Worm (Caenorhabditis elegans) whole organism, young adult: ENCODE results near the gene T05A7.3.

Experiments
- B0035.1 ChIP-seq: sonication (generic microtip); optimal IDR thresholded peaks from 2 replicates; lab custom pipeline; 2016; ENCODE audit warnings: missing genetic modification characterization, mild to moderate bottlenecking, missing compliant biosample characterization, missing genotype, missing genetic modification reagents
- B0261.1 ChIP-seq: sonication (generic microtip); optimal IDR thresholded peaks from 2 replicates; lab custom pipeline; 2016; ENCODE audit warnings: mild to moderate bottlenecking, missing genetic modification characterization, moderate library complexity, missing compliant biosample characterization
- F23B12.7 ChIP-seq: sonication (generic microtip); optimal IDR thresholded peaks from 2 replicates; lab custom pipeline; 2017; ENCODE audit warnings: missing genetic modification characterization, mild to moderate bottlenecking, missing compliant biosample characterization, antibody characterized with exemption, moderate library complexity; ENCODE audit not compliant: insufficient read depth
- F33H1.4 ChIP-seq: fragments of 200-800 bp; sonication (Bioruptor generic); IDR thresholded peaks from 2 replicates; pipeline ENCODE4 v1.3.6; 2022; ENCODE audit warnings: missing genetic modification reagents, missing genetic modification characterization, missing compliant biosample characterization
- F49E8.2 ChIP-seq: sonication (generic microtip); optimal IDR thresholded peaks from 3 replicates; lab custom pipeline; 2017; ENCODE audit warnings: missing genetic modification characterization, mild to moderate bottlenecking, missing compliant biosample characterization, antibody characterized with exemption, moderate library complexity; ENCODE audit not compliant: insufficient read depth
- F55B11.4 ChIP-seq: sonication (generic microtip); optimal IDR thresholded peaks from 2 replicates; lab custom pipeline; 2016; ENCODE audit warnings: missing compliant biosample characterization, missing genetic modification characterization, borderline replicate concordance; ENCODE audit not compliant: insufficient read depth
- Y53G8AR.9 ChIP-seq: fragments of 200-800 bp; sonication (Bioruptor generic); conservative IDR thresholded peaks from 2 replicates; pipeline ENCODE4 v1.3.6; 2022; ENCODE audit warnings: missing genetic modification reagents, missing genetic modification characterization, missing compliant biosample characterization
- Y95B8A.8 ChIP-seq: fragments of 200-800 bp; sonication (Bioruptor generic); IDR thresholded peaks from 2 replicates; pipeline ENCODE4 v1.3.6; 2022; ENCODE audit warnings: missing genetic modification reagents, missing genetic modification characterization, missing compliant biosample characterization
- ZK185.1 ChIP-seq: sonication (generic microtip); optimal IDR thresholded peaks from 2 replicates; lab custom pipeline; 2016; ENCODE audit warnings: mild to moderate bottlenecking, missing genetic modification characterization, missing compliant biosample characterization; ENCODE audit not compliant: poor library complexity, severe bottlenecking
- athp-1 ChIP-seq: sonication (generic microtip); optimal IDR thresholded peaks from 2 replicates; lab custom pipeline; 2017; ENCODE audit warnings: mild to moderate bottlenecking, missing genetic modification characterization, missing compliant biosample characterization
- attf-3 ChIP-seq: fragments of 200-800 bp; sonication (Bioruptor generic); conservative IDR thresholded peaks from 2 replicates; pipeline ENCODE4 v1.3.6; 2022; ENCODE audit warnings: missing genetic modification reagents, missing genetic modification characterization, missing compliant biosample characterization
- attf-5 ChIP-seq: fragments of 200-800 bp; sonication (Bioruptor generic); optimal IDR thresholded peaks from 2 replicates; lab custom pipeline; 2018; ENCODE audit warnings: mild to moderate bottlenecking, missing genetic modification characterization, missing compliant biosample characterization
- bed-2 ChIP-seq: fragments of 200-800 bp; sonication (Bioruptor generic); IDR thresholded peaks from 2 replicates; pipeline ENCODE4 v1.3.6; 2022; ENCODE audit warnings: missing genetic modification reagents, missing genetic modification characterization, missing compliant biosample characterization
- cebp-1 ChIP-seq, 2 experiments: fragments of 200-800 bp in 1 of 2; sonication (Bioruptor generic) in 1 of 2; sonication (generic microtip) in 1 of 2; IDR thresholded peaks in 1 of 2; optimal IDR thresholded peaks in 1 of 2; 2 replicates each; pipeline versions ENCODE4 v1.3.6 to Lab custom; 2017 to 2022; ENCODE audit warnings: missing compliant biosample characterization in 2 of 2, missing genetic modification characterization in 2 of 2, mild to moderate bottlenecking in 1 of 2, missing genetic modification reagents in 1 of 2, moderate library complexity in 1 of 2
- cebp-2 ChIP-seq: fragments of 200-800 bp; sonication (Bioruptor generic); IDR thresholded peaks from 2 replicates; pipeline ENCODE4 v1.3.6; 2022; ENCODE audit warnings: missing genetic modification characterization, missing compliant biosample characterization
- ceh-100 ChIP-seq: fragments of 200-800 bp; sonication (Bioruptor generic); IDR thresholded peaks from 2 replicates; pipeline ENCODE4 v1.3.6; 2022; ENCODE audit warnings: missing genetic modification reagents, missing genetic modification characterization, missing compliant biosample characterization
- ceh-58 ChIP-seq: fragments of 200-800 bp; sonication (Bioruptor generic); IDR thresholded peaks from 2 replicates; pipeline ENCODE4 v1.3.6; 2022; ENCODE audit warnings: missing genetic modification characterization, missing compliant biosample characterization
- chd-7 ChIP-seq: sonication (generic microtip); optimal IDR thresholded peaks from 2 replicates; lab custom pipeline; 2016; ENCODE audit warnings: mild to moderate bottlenecking, missing genetic modification characterization, moderate library complexity, missing compliant biosample characterization
- die-1 ChIP-seq: sonication (generic microtip); optimal IDR thresholded peaks from 2 replicates; lab custom pipeline; 2016; ENCODE audit warnings: missing genotype, mild to moderate bottlenecking, missing genetic modification characterization, missing compliant biosample characterization
- dox-1 ChIP-seq: fragments of 200-800 bp; sonication (Bioruptor generic); IDR thresholded peaks from 2 replicates; pipeline ENCODE4 v1.3.6; 2022; ENCODE audit warnings: missing genetic modification reagents, missing genetic modification characterization, missing compliant biosample characterization
- dpl-1 ChIP-seq: fragments of 150-350 bp; optimal IDR thresholded peaks from 2 replicates; lab custom pipeline; 2014; ENCODE audit warnings: missing biosample characterization, missing genetic modification reagents, missing genetic modification characterization
- egl-18 ChIP-seq: fragments of 200-800 bp; sonication (Bioruptor generic); IDR thresholded peaks from 2 replicates; pipeline ENCODE4 v1.3.6; 2022; ENCODE audit warnings: missing genetic modification reagents, missing genetic modification characterization, missing compliant biosample characterization
- ekl-4 ChIP-seq: fragments of 200-800 bp; sonication (Bioruptor generic); IDR thresholded peaks from 2 replicates; pipeline ENCODE4 v1.3.6; 2022; ENCODE audit warnings: missing genetic modification reagents, missing genetic modification characterization, missing compliant biosample characterization
- hlh-12 ChIP-seq: sonication (generic microtip); optimal IDR thresholded peaks from 2 replicates; lab custom pipeline; 2016; ENCODE audit warnings: missing genetic modification characterization, missing compliant biosample characterization
- hmg-20 ChIP-seq: fragments of 200-800 bp; sonication (Bioruptor generic); IDR thresholded peaks from 2 replicates; pipeline ENCODE4 v1.3.6; 2022; ENCODE audit warnings: missing genetic modification reagents, missing genetic modification characterization, missing compliant biosample characterization
- lag-1 ChIP-seq: fragments of 200-800 bp; sonication (Bioruptor generic); IDR thresholded peaks from 2 replicates; pipeline ENCODE4 v1.3.6; 2022; ENCODE audit warnings: missing genetic modification reagents, missing genetic modification characterization, missing compliant biosample characterization
- let-526 ChIP-seq: fragments of 200-800 bp; sonication (Bioruptor generic); IDR thresholded peaks from 2 replicates; pipeline ENCODE4 v1.3.6; 2022; ENCODE audit warnings: missing genetic modification reagents, missing genetic modification characterization, missing compliant biosample characterization
- madf-3 ChIP-seq: fragments of 200-800 bp; sonication (Bioruptor generic); IDR thresholded peaks from 2 replicates; pipeline ENCODE4 v1.3.6; 2022; ENCODE audit warnings: missing genetic modification reagents, missing genetic modification characterization, missing compliant biosample characterization
- madf-6 ChIP-seq: fragments of 200-800 bp; sonication (Bioruptor generic); IDR thresholded peaks from 2 replicates; pipeline ENCODE4 v1.3.6; 2022; ENCODE audit warnings: missing genetic modification reagents, missing genetic modification characterization, missing compliant biosample characterization
- madf-8 ChIP-seq: fragments of 200-800 bp; sonication (Bioruptor generic); conservative IDR thresholded peaks from 2 replicates; pipeline ENCODE4 v1.3.6; 2022; ENCODE audit warnings: missing genetic modification reagents, missing genetic modification characterization, missing compliant biosample characterization
- mxl-1 ChIP-seq: sonication (generic microtip); optimal IDR thresholded peaks from 2 replicates; lab custom pipeline; 2016; ENCODE audit warnings: missing genetic modification characterization, missing compliant biosample characterization
- nhr-120 ChIP-seq: fragments of 200-800 bp; sonication (Bioruptor generic); IDR thresholded peaks from 2 replicates; pipeline ENCODE4 v1.3.6; 2022; ENCODE audit warnings: missing genetic modification characterization, missing compliant biosample characterization
- nhr-179 ChIP-seq: sonication (generic microtip); optimal IDR thresholded peaks from 2 replicates; lab custom pipeline; 2016; ENCODE audit warnings: mild to moderate bottlenecking, missing genetic modification characterization, missing compliant biosample characterization
- nhr-27 ChIP-seq: fragments of 200-800 bp; sonication (Bioruptor generic); optimal IDR thresholded peaks from 2 replicates; lab custom pipeline; 2018; ENCODE audit warnings: mild to moderate bottlenecking, missing genetic modification characterization, moderate library complexity, missing compliant biosample characterization
- pbrm-1 ChIP-seq: fragments of 200-800 bp; sonication (Bioruptor generic); IDR thresholded peaks from 2 replicates; pipeline ENCODE4 v1.3.6; 2022; ENCODE audit warnings: missing genetic modification reagents, missing genetic modification characterization, missing compliant biosample characterization
- repo-1 ChIP-seq: sonication (generic microtip); optimal IDR thresholded peaks from 2 replicates; lab custom pipeline; 2017; ENCODE audit warnings: mild to moderate bottlenecking, missing genetic modification characterization, missing compliant biosample characterization
- rpc-1 ChIP-seq, 2 experiments: fragments of 150-350 bp in 1 of 2; sonication (generic microtip) in 1 of 2; optimal IDR thresholded peaks; 2 replicates each; lab custom pipeline; 2014 to 2018; ENCODE audit warnings: missing biosample characterization in 1 of 2, missing genetic modification characterization in 1 of 2, missing genetic modification reagents in 1 of 2, missing genotype in 1 of 2
- snpc-1.3 ChIP-seq: sonication (generic microtip); optimal IDR thresholded peaks from 2 replicates; lab custom pipeline; 2017; ENCODE audit warnings: missing genetic modification characterization, mild to moderate bottlenecking, missing compliant biosample characterization, antibody characterized with exemption, moderate library complexity, missing genotype, missing genetic modification reagents; ENCODE audit not compliant: insufficient read depth
- snpc-4 ChIP-seq, 5 experiments: fragments of 150-350 bp in 1 of 5; sonication (generic microtip) in 4 of 5; optimal IDR thresholded peaks; 2 replicates each; lab custom pipeline; 2014 to 2018; ENCODE audit warnings: missing genetic modification characterization in 5 of 5, missing biosample characterization in 3 of 5, antibody characterized with exemption in 2 of 5, mild to moderate bottlenecking in 2 of 5, missing compliant biosample characterization in 2 of 5, missing genotype in 2 of 5, moderate library complexity in 2 of 5, missing genetic modification reagents in 1 of 5
- somi-1 ChIP-seq: fragments of 200-800 bp; sonication (Bioruptor generic); optimal IDR thresholded peaks from 2 replicates; lab custom pipeline; 2018; ENCODE audit warnings: mild to moderate bottlenecking, missing genetic modification characterization, missing compliant biosample characterization
- tbx-9 ChIP-seq: sonication (generic microtip); optimal IDR thresholded peaks from 2 replicates; lab custom pipeline; 2016; ENCODE audit warnings: borderline replicate concordance, missing genetic modification characterization, inconsistent platforms, missing compliant biosample characterization
- xnd-1 ChIP-seq: sonication (generic microtip); optimal IDR thresholded peaks from 2 replicates; lab custom pipeline; 2016; ENCODE audit warnings: missing genotype, missing genetic modification reagents, missing genetic modification characterization, missing compliant biosample characterization
- zim-3 ChIP-seq: sonication (generic microtip); optimal IDR thresholded peaks from 2 replicates; lab custom pipeline; 2017; ENCODE audit warnings: mild to moderate bottlenecking, missing genetic modification characterization, moderate library complexity, missing compliant biosample characterization
- ztf-18 ChIP-seq: sonication (generic microtip); optimal IDR thresholded peaks from 2 replicates; lab custom pipeline; 2016; ENCODE audit warnings: missing genotype, mild to moderate bottlenecking, missing genetic modification characterization, missing compliant biosample characterization
- ztf-28 ChIP-seq: fragments of 200-800 bp; sonication (Bioruptor generic); IDR thresholded peaks from 2 replicates; pipeline ENCODE4 v1.3.6; 2022; ENCODE audit warnings: missing genetic modification reagents, missing genetic modification characterization, missing compliant biosample characterization
- ztf-3 ChIP-seq: fragments of 200-800 bp; sonication (Bioruptor generic); optimal IDR thresholded peaks from 2 replicates; lab custom pipeline; 2018; ENCODE audit warnings: mild to moderate bottlenecking, missing genetic modification characterization, missing compliant biosample characterization

The T05A7.3 gene

ce11 chrII:4706359-4706871 lies 30.8 kb downstream of the T05A7.3 start, which contains the start of the genes F10G7.9 and tsn-1 (continued):
- TF ChIP-seq mxl-1 (tag; lab: Kevin White, UChicago) (no peak), ceh-100 (GFP tag; lab: Robert Waterston, UW) (peak; percentile 50; the same call in 1 of the 2 replicates), ekl-4 (GFP tag; lab: Robert Waterston, UW) (no peak), dpl-1 (GFP tag; lab: Kevin White, UChicago) (peak; percentile 52), egl-18 (no peak), snpc-1.3 (tag; lab: Kevin White, UChicago) (peak; percentile 47), somi-1 (GFP tag; lab: Kevin White, UChicago) (no peak), nhr-179 (no peak), F49E8.2 (peak; percentile 6), Y53G8AR.9 (GFP tag; lab: Robert Waterston, UW) (no peak), hmg-20 (GFP tag; lab: Robert Waterston, UW) (no peak), B0035.1 (tag; lab: Kevin White, UChicago) (no peak), ztf-3 (no peak), cebp-2 (no peak), attf-3 (GFP tag; lab: Robert Waterston, UW) (no peak), attf-5 (GFP tag; lab: Kevin White, UChicago) (peak; percentile 58), lag-1 (GFP tag; lab: Robert Waterston, UW) (no peak), dox-1 (GFP tag; lab: Robert Waterston, UW) (peak; percentile 88), snpc-4 (GFP tag; optimal IDR thresholded peaks at IDR 0.05; lab: Kevin White, UChicago) (no peak), snpc-4 (tag; optimal IDR thresholded peaks at IDR 0.05; lab: Kevin White, UChicago) (peak in 3 of 4 experiments; percentile 7 to 53 (median 28)), die-1 (tag; lab: Kevin White, UChicago) (no peak), cebp-1 (GFP tag; IDR thresholded peaks at IDR 0.05; lab: Robert Waterston, UW) (no peak), cebp-1 (tag; optimal IDR thresholded peaks at IDR 0.05; lab: Kevin White, UChicago) (peak; percentile 38), repo-1 (tag; lab: Kevin White, UChicago) (no peak), bed-2 (GFP tag; lab: Robert Waterston, UW) (no peak), nhr-120 (GFP tag; lab: Robert Waterston, UW) (no peak), ztf-28 (GFP tag; lab: Robert Waterston, UW) (no peak), F55B11.4 (tag; lab: Kevin White, UChicago) (no peak), let-526 (no peak), madf-6 (peak; percentile 76), madf-8 (GFP tag; lab: Robert Waterston, UW) (peak; percentile 14; the same call in 1 of the 2 replicates), tbx-9 (no peak), pbrm-1 (GFP tag; lab: Robert Waterston, UW) (peak; percentile 25; the same call in 1 of the 2 replicates), ceh-58 (GFP tag; lab: Robert Waterston, UW) (no peak), B0261.1 (tag; lab: Kevin White, UChicago) (no peak), ZK185.1 (tag; lab: Kevin White, UChicago) (peak; percentile 16), hlh-12 (no peak), xnd-1 (tag; lab: Kevin White, UChicago) (peak; percentile 12), ztf-18 (tag; lab: Kevin White, UChicago) (no peak), madf-3 (no peak), Y95B8A.8 (GFP tag; lab: Robert Waterston, UW) (no peak), F23B12.7 (tag; lab: Kevin White, UChicago) (peak; percentile 29), F33H1.4 (peak; percentile 92), zim-3 (tag; lab: Kevin White, UChicago) (no peak), athp-1 (tag; lab: Kevin White, UChicago) (no peak), nhr-27 (tag; lab: Kevin White, UChicago) (no peak), chd-7 (tag; lab: Kevin White, UChicago) (no peak), rpc-1 (optimal IDR thresholded peaks at IDR 0.05; lab: Kevin White, UChicago) (no peak), rpc-1 (tag; optimal IDR thresholded peaks at IDR 0.05; lab: Kevin White, UChicago) (no peak)
